Worm (Caenorhabditis elegans): ENCODE measurements around the gene srx-97.

The srx-97 gene

ce11 chrII:3690646-3691045 is 21.4 kb upstream of the srx-97 start, which contains the start of gene srx-101:
srx-101 (minus strand) TSS chrII:3690746.
- TF ChIP-seq ztf-23 (GFP tag; IDR thresholded peaks at IDR 0.05) (no peak), med-1 (GFP tag; optimal IDR thresholded peaks at IDR 0.05; ENCODE audit: insufficient read depth) (no peak), ref-1 (GFP tag; conservative IDR thresholded peaks at IDR 0.05) (no peak), T22C8.4 (GFP tag; IDR thresholded peaks at IDR 0.05) (no peak)

- TF ChIP-seq flt-1 (GFP tag; IDR thresholded peaks at IDR 0.05) (no peak), T22C8.4 (GFP tag; IDR thresholded peaks at IDR 0.05) (no peak), ref-1 (GFP tag; conservative IDR thresholded peaks at IDR 0.05) (no peak), klf-2 (GFP tag; conservative IDR thresholded peaks at IDR 0.05) (no peak), ztf-23 (GFP tag; IDR thresholded peaks at IDR 0.05) (no peak), med-1 (GFP tag; optimal IDR thresholded peaks at IDR 0.05; ENCODE audit: insufficient read depth) (no peak), ztf-29 (GFP tag; IDR thresholded peaks at IDR 0.05) (no peak), tab-1 (GFP tag; IDR thresholded peaks at IDR 0.05) (no peak), cog-1 (tag; optimal IDR thresholded peaks at IDR 0.05) (no peak)
Observed at ce11 chrII:3688333-3688732, 19.1 kb upstream of the srx-97 start, which contains the start of gene ifas-1. ifas-1 (minus strand) TSS chrII:3688719.

ce11 chrII:3684487-3685067 is 15.4 kb upstream of the srx-97 start:
- TF ChIP-seq klf-2 (GFP tag; conservative IDR thresholded peaks at IDR 0.05): no peak

ce11 chrII:3682770-3683234 is 13.6 kb upstream of the srx-97 start, which contains the start of gene F19B10.1:
F19B10.1 (plus strand) TSS chrII:3683184.
- TF ChIP-seq T22C8.4 (GFP tag; IDR thresholded peaks at IDR 0.05): no peak
- TF ChIP-seq klf-2 (GFP tag; conservative IDR thresholded peaks at IDR 0.05): no peak
- no peak for TF ChIP-seq ztf-23 (GFP tag; IDR thresholded peaks at IDR 0.05)
- TF ChIP-seq tab-1 (GFP tag; IDR thresholded peaks at IDR 0.05): no peak
- no peak for TF ChIP-seq flt-1 (GFP tag; IDR thresholded peaks at IDR 0.05)
- no peak for TF ChIP-seq ztf-29 (GFP tag; IDR thresholded peaks at IDR 0.05)
- no peak for TF ChIP-seq ref-1 (GFP tag; conservative IDR thresholded peaks at IDR 0.05)
- TF ChIP-seq cog-1 (tag; optimal IDR thresholded peaks at IDR 0.05): no peak

- TF ChIP-seq ztf-23 (GFP tag; IDR thresholded peaks at IDR 0.05): no peak
- TF ChIP-seq ztf-29 (GFP tag; IDR thresholded peaks at IDR 0.05): no peak
- TF ChIP-seq med-1 (GFP tag; optimal IDR thresholded peaks at IDR 0.05; ENCODE audit: insufficient read depth): no peak
- no peak for TF ChIP-seq cog-1 (tag; optimal IDR thresholded peaks at IDR 0.05)
- no peak for TF ChIP-seq klf-2 (GFP tag; conservative IDR thresholded peaks at IDR 0.05)
- no peak for TF ChIP-seq tab-1 (GFP tag; IDR thresholded peaks at IDR 0.05)
- TF ChIP-seq T22C8.4 (GFP tag; IDR thresholded peaks at IDR 0.05): no peak
- no peak for TF ChIP-seq flt-1 (GFP tag; IDR thresholded peaks at IDR 0.05)
- TF ChIP-seq ref-1 (GFP tag; conservative IDR thresholded peaks at IDR 0.05): no peak
Observed at ce11 chrII:3681365-3682083, 12.3 kb upstream of the srx-97 start, which contains the start of gene F19B10.10. F19B10.10 (minus strand) TSS chrII:3681415.

ce11 chrII:3680366-3680765 is 11.2 kb upstream of the srx-97 start:
- TF ChIP-seq cog-1 (tag; optimal IDR thresholded peaks at IDR 0.05): no peak
- TF ChIP-seq klf-2 (GFP tag; conservative IDR thresholded peaks at IDR 0.05): no peak

ce11 chrII:3678978-3679377 is 9.8 kb upstream of the srx-97 start:
- no peak for TF ChIP-seq tab-1 (GFP tag; IDR thresholded peaks at IDR 0.05)
- TF ChIP-seq ztf-29 (GFP tag; IDR thresholded peaks at IDR 0.05): no peak
- TF ChIP-seq cog-1 (tag; optimal IDR thresholded peaks at IDR 0.05): no peak
- TF ChIP-seq flt-1 (GFP tag; IDR thresholded peaks at IDR 0.05): no peak
- TF ChIP-seq med-1 (GFP tag; optimal IDR thresholded peaks at IDR 0.05; ENCODE audit: insufficient read depth): no peak
- no peak for TF ChIP-seq T22C8.4 (GFP tag; IDR thresholded peaks at IDR 0.05)

ce11 chrII:3675176-3675575 is 6.0 kb upstream of the srx-97 start, which contains the start of gene F19B10.2:
F19B10.2 (plus strand) TSS chrII:3675476.
- no peak for TF ChIP-seq cog-1 (tag; optimal IDR thresholded peaks at IDR 0.05)
- no peak for TF ChIP-seq klf-2 (GFP tag; conservative IDR thresholded peaks at IDR 0.05)
- no peak for TF ChIP-seq ref-1 (GFP tag; conservative IDR thresholded peaks at IDR 0.05)

ce11 chrII:3673493-3673892 is 4.3 kb upstream of the srx-97 start, which contains the start of gene sea-1:
sea-1 (minus strand) TSS chrII:3673593.
- TF ChIP-seq ztf-29 (GFP tag; IDR thresholded peaks at IDR 0.05): no peak
- TF ChIP-seq ztf-23 (GFP tag; IDR thresholded peaks at IDR 0.05): no peak
- TF ChIP-seq tab-1 (GFP tag; IDR thresholded peaks at IDR 0.05): no peak
- no peak for TF ChIP-seq T22C8.4 (GFP tag; IDR thresholded peaks at IDR 0.05)
- TF ChIP-seq ref-1 (GFP tag; conservative IDR thresholded peaks at IDR 0.05): no peak
- no peak for TF ChIP-seq flt-1 (GFP tag; IDR thresholded peaks at IDR 0.05)
- no peak for TF ChIP-seq klf-2 (GFP tag; conservative IDR thresholded peaks at IDR 0.05)

ce11 chrII:3670956-3671355 is 1.7 kb upstream of the srx-97 start, which contains the start of gene srx-98:
srx-98 (minus strand) TSS chrII:3671056.
- TF ChIP-seq med-1 (GFP tag; optimal IDR thresholded peaks at IDR 0.05; ENCODE audit: insufficient read depth): no peak
- no peak for TF ChIP-seq ref-1 (GFP tag; conservative IDR thresholded peaks at IDR 0.05)
- no peak for TF ChIP-seq klf-2 (GFP tag; conservative IDR thresholded peaks at IDR 0.05)
- TF ChIP-seq T22C8.4 (GFP tag; IDR thresholded peaks at IDR 0.05): no peak
- TF ChIP-seq ztf-23 (GFP tag; IDR thresholded peaks at IDR 0.05): no peak
- TF ChIP-seq flt-1 (GFP tag; IDR thresholded peaks at IDR 0.05): no peak
- no peak for TF ChIP-seq ztf-29 (GFP tag; IDR thresholded peaks at IDR 0.05)
- TF ChIP-seq cog-1 (tag; optimal IDR thresholded peaks at IDR 0.05): no peak
- TF ChIP-seq tab-1 (GFP tag; IDR thresholded peaks at IDR 0.05): no peak
